Fruit fly (Drosophila melanogaster): Measurements from ENCODE around the gene Fancm.

Fancm gene

dm6 chr3R:21487706-21488406 is 5.7 kb downstream of the Fancm start (continued):
- TF ChIP-seq nau (GFP tag; optimal IDR thresholded peaks at IDR 0.05) (no peak), chm (GFP tag; IDR thresholded peaks at IDR 0.05) (peak; percentile 48), Dfd (GFP tag; optimal IDR thresholded peaks at IDR 0.05) (no peak), CG10654 (GFP tag; optimal IDR thresholded peaks at IDR 0.05) (peak; percentile 62), caup (GFP tag; optimal IDR thresholded peaks at IDR 0.05; ENCODE audit: severe bottlenecking) (peak; percentile 53), vvl (GFP tag; IDR thresholded peaks at IDR 0.05) (peak; percentile 90), CG17328 (GFP tag; IDR thresholded peaks at IDR 0.05) (peak; percentile 71), CG33557 (GFP tag; optimal IDR thresholded peaks at IDR 0.05) (peak; percentile 12), CG17361 (GFP tag; IDR thresholded peaks at IDR 0.05) (peak; percentile 63), CG10321 (GFP tag; IDR thresholded peaks at IDR 0.05) (no peak), CG15479 (GFP tag; optimal IDR thresholded peaks at IDR 0.05) (no peak), Dbx (GFP tag; IDR thresholded peaks at IDR 0.05) (peak; percentile 76; the same call in 2 of the 3 replicates), CG7786 (GFP tag; optimal IDR thresholded peaks at IDR 0.05) (peak; percentile 14), ERR (GFP tag; optimal IDR thresholded peaks at IDR 0.05) (no peak), CHES-1-like (GFP tag; optimal IDR thresholded peaks at IDR 0.05) (no peak), sna (GFP tag; IDR thresholded peaks at IDR 0.05; ENCODE audit: partially characterized antibody) (0 out of 2 replicates have a peak, but pooled peaks have one; percentile 35), Ets65A (GFP tag) (peak; percentile 97), CG11456 (GFP tag; IDR thresholded peaks at IDR 0.05) (peak; percentile 94), da (GFP tag; optimal IDR thresholded peaks at IDR 0.05) (no peak), unc-4 (GFP tag; IDR thresholded peaks at IDR 0.05; ENCODE audit: partially characterized antibody) (no peak), NC2α (GFP tag; optimal IDR thresholded peaks at IDR 0.05) (no peak), CG6272 (GFP tag; IDR thresholded peaks at IDR 0.05) (peak; percentile 50), CG4328 (GFP tag; optimal IDR thresholded peaks at IDR 0.05) (peak; percentile 25), CG18011 (GFP tag; optimal IDR thresholded peaks at IDR 0.05) (no peak), BtbVII (GFP tag; optimal IDR thresholded peaks at IDR 0.05) (no peak), HmgZ (tag; optimal IDR thresholded peaks at IDR 0.05) (peak; percentile 68), Max (GFP tag; optimal IDR thresholded peaks at IDR 0.05) (no peak), tx (GFP tag; optimal IDR thresholded peaks at IDR 0.05) (no peak), CG1603 (tag; optimal IDR thresholded peaks at IDR 0.05) (peak; percentile 79), danr (GFP tag; IDR thresholded peaks at IDR 0.05) (no peak), CG11560 (tag; IDR thresholded peaks at IDR 0.05) (peak; percentile 93), luna (GFP tag; optimal IDR thresholded peaks at IDR 0.05) (peak; percentile 26), nerfin-2 (GFP tag; IDR thresholded peaks at IDR 0.05; ENCODE audit: partially characterized antibody) (peak; percentile 41), al (GFP tag; IDR thresholded peaks at IDR 0.05) (peak; percentile 39; the same call in 1 of the 2 replicates), CG3281 (GFP tag; optimal IDR thresholded peaks at IDR 0.05) (no peak), CG12219 (GFP tag; optimal IDR thresholded peaks at IDR 0.05) (no peak), Dad (GFP tag; optimal IDR thresholded peaks at IDR 0.05) (peak; percentile 29), Bteb2 (GFP tag; optimal IDR thresholded peaks at IDR 0.05) (peak; percentile 7), CG18764 (GFP tag; optimal IDR thresholded peaks at IDR 0.05) (peak; percentile 56), CG10979 (tag; optimal IDR thresholded peaks at IDR 0.05) (peak; percentile 54), ci (GFP tag; IDR thresholded peaks at IDR 0.05) (peak; percentile 89), CG8944 (GFP tag; optimal IDR thresholded peaks at IDR 0.05) (peak; percentile 61), maf-S (GFP tag; optimal IDR thresholded peaks at IDR 0.05) (peak; percentile 53), B-H2 (GFP tag; optimal IDR thresholded peaks at IDR 0.05) (peak; percentile 53), inv (GFP tag; IDR thresholded peaks at IDR 0.05; ENCODE audit: partially characterized antibody) (no peak; the same call in 1 of the 2 replicates), dmrt99B (tag; optimal IDR thresholded peaks at IDR 0.05) (no peak), D19B (GFP tag; optimal IDR thresholded peaks at IDR 0.05) (no peak), CG13296 (GFP tag; optimal IDR thresholded peaks at IDR 0.05) (no peak), Nf-YB (GFP tag; optimal IDR thresholded peaks at IDR 0.05) (no peak), pfk (GFP tag; optimal IDR thresholded peaks at IDR 0.05) (no peak)

All from whole organism, embryonic.